Fruit fly (Drosophila melanogaster) whole organism, embryonic: ENCODE results near the gene CG18765.

Source experiments
- Atf6 ChIP-seq: fragments of 200-800 bp; sonication (Bioruptor generic); IDR thresholded peaks from 2 replicates; pipeline ENCODE4 v1.3.6; 2022; ENCODE audit warnings: missing biosample characterization, missing genetic modification characterization
- CG12942 ChIP-seq: fragments of 200-800 bp; sonication (Bioruptor generic); optimal IDR thresholded peaks from 3 replicates; lab custom pipeline; 2016; ENCODE audit warnings: missing biosample characterization, missing genetic modification characterization
- CG1529 ChIP-seq: fragments of 200-800 bp; sonication (Bioruptor generic); optimal IDR thresholded peaks from 3 replicates; lab custom pipeline; 2018; ENCODE audit warnings: missing biosample characterization, missing genetic modification characterization
- CG16815 ChIP-seq: fragments of 200-800 bp; sonication (Bioruptor generic); optimal IDR thresholded peaks from 3 replicates; lab custom pipeline; 2017; ENCODE audit warnings: missing biosample characterization, mild to moderate bottlenecking, missing genetic modification characterization
- CG2678 ChIP-seq: fragments of 200-800 bp; sonication (Bioruptor generic); optimal IDR thresholded peaks from 3 replicates; lab custom pipeline; 2019; ENCODE audit warnings: missing biosample characterization, mild to moderate bottlenecking, missing genetic modification characterization, moderate library complexity
- CG2889 ChIP-seq: fragments of 200-800 bp; sonication (Bioruptor generic); IDR thresholded peaks from 3 replicates; pipeline ENCODE4 v1.3.6; 2022; ENCODE audit warnings: missing biosample characterization, missing genetic modification characterization
- CG30403 ChIP-seq: fragments of 200-800 bp; sonication (Bioruptor generic); optimal IDR thresholded peaks from 3 replicates; lab custom pipeline; 2016; ENCODE audit warnings: missing biosample characterization, missing genetic modification characterization
- CG6272 ChIP-seq: fragments of 200-800 bp; sonication (Bioruptor generic); IDR thresholded peaks from 2 replicates; pipeline ENCODE4 v1.3.6; 2022; ENCODE audit warnings: missing biosample characterization, missing genetic modification characterization
- CG6654 ChIP-seq: fragments of 200-800 bp; sonication (Bioruptor generic); optimal IDR thresholded peaks from 2 replicates; lab custom pipeline; 2017; ENCODE audit warnings: missing biosample characterization, mild to moderate bottlenecking, missing genetic modification characterization
- CG6683 ChIP-seq: fragments of 200-800 bp; sonication (Bioruptor generic); optimal IDR thresholded peaks from 2 replicates; lab custom pipeline; 2017; ENCODE audit warnings: missing biosample characterization, mild to moderate bottlenecking, missing genetic modification characterization, missing genetic modification reagents
- CG6689 ChIP-seq: fragments of 200-800 bp; sonication (Bioruptor generic); IDR thresholded peaks from 2 replicates; pipeline ENCODE4 v1.3.6; 2022; ENCODE audit warnings: missing biosample characterization, missing genetic modification characterization
- CG8290 ChIP-seq, 3 experiments: fragments of 200-800 bp; sonication (Bioruptor generic); optimal IDR thresholded peaks; 2 replicates each; lab custom pipeline; 2016 to 2019; ENCODE audit warnings: missing biosample characterization in 3 of 3, missing genetic modification characterization in 3 of 3, mild to moderate bottlenecking in 2 of 3, moderate library complexity in 1 of 3
- CG8924 ChIP-seq: fragments of 200-800 bp; optimal IDR thresholded peaks from 3 replicates; lab custom pipeline; 2019; ENCODE audit warnings: missing biosample characterization, mild to moderate bottlenecking, missing genetic modification characterization, moderate library complexity
- D19A ChIP-seq: fragments of 200-800 bp; optimal IDR thresholded peaks from 3 replicates; lab custom pipeline; 2019; ENCODE audit warnings: missing biosample characterization, mild to moderate bottlenecking, missing genetic modification characterization, moderate library complexity
- Ets65A ChIP-seq: fragments of 200-800 bp; sonication (Bioruptor generic); peaks from one replicate; lab custom pipeline; 2016; ENCODE audit warnings: missing biosample characterization, missing genetic modification characterization
- GATAe ChIP-seq: fragments of 200-800 bp; sonication (Bioruptor generic); conservative IDR thresholded peaks from 2 replicates; pipeline ENCODE4 v1.3.6; 2022; ENCODE audit warnings: missing biosample characterization, missing genetic modification characterization
- HLH54F ChIP-seq: fragments of 200-800 bp; sonication (Bioruptor generic); optimal IDR thresholded peaks from 3 replicates; lab custom pipeline; 2016; ENCODE audit warnings: missing biosample characterization, missing genetic modification characterization
- Hey ChIP-seq: fragments of 200-800 bp; sonication (Bioruptor generic); optimal IDR thresholded peaks from 3 replicates; lab custom pipeline; 2018; ENCODE audit warnings: missing biosample characterization, mild to moderate bottlenecking, missing genetic modification characterization
- Hr51 ChIP-seq, 2 experiments: fragments of 200-800 bp; sonication (Bioruptor generic); optimal IDR thresholded peaks; 2 replicates in 1 of 2; 3 replicates in 1 of 2; lab custom pipeline; 2016 to 2018; ENCODE audit warnings: missing biosample characterization in 2 of 2, missing genetic modification characterization in 2 of 2, mild to moderate bottlenecking in 1 of 2, moderate library complexity in 1 of 2
- Mrtf ChIP-seq: fragments of 200-800 bp; sonication (Bioruptor generic); IDR thresholded peaks from 3 replicates; pipeline ENCODE4 v1.3.6; 2022; ENCODE audit warnings: missing biosample characterization, missing genetic modification characterization
- Pdp1 ChIP-seq, 2 experiments: fragments of 200-800 bp; sonication (Bioruptor generic); optimal IDR thresholded peaks; 3 replicates each; lab custom pipeline; 2016; ENCODE audit warnings: missing biosample characterization in 2 of 2, missing genetic modification characterization in 2 of 2, mild to moderate bottlenecking in 1 of 2, moderate library complexity in 1 of 2
- amos ChIP-seq: fragments of 200-800 bp; sonication (Bioruptor generic); IDR thresholded peaks from 2 replicates; pipeline ENCODE4 v1.3.6; 2022; ENCODE audit warnings: missing biosample characterization, missing genetic modification characterization; ENCODE audit not compliant: partially characterized antibody
- cas ChIP-seq: fragments of 200-800 bp; sonication (Bioruptor generic); IDR thresholded peaks from 2 replicates; pipeline ENCODE4 v1.3.6; 2022; ENCODE audit warnings: missing biosample characterization, missing genetic modification characterization
- chinmo ChIP-seq: fragments of 200-800 bp; sonication (Bioruptor generic); IDR thresholded peaks from 4 replicates; pipeline ENCODE4 v1.3.6; 2022; ENCODE audit warnings: missing biosample characterization, missing genetic modification characterization; ENCODE audit not compliant: partially characterized antibody
- cwo ChIP-seq: fragments of 200-800 bp; sonication (Bioruptor generic); optimal IDR thresholded peaks from 3 replicates; lab custom pipeline; 2017; ENCODE audit warnings: missing biosample characterization, missing genetic modification characterization, mild to moderate bottlenecking, moderate library complexity, missing genetic modification reagents
- emc ChIP-seq: fragments of 200-800 bp; sonication (Bioruptor generic); optimal IDR thresholded peaks from 2 replicates; lab custom pipeline; 2016; ENCODE audit warnings: missing biosample characterization, missing genetic modification characterization
- exex ChIP-seq: fragments of 200-800 bp; sonication (Bioruptor generic); optimal IDR thresholded peaks from 4 replicates; lab custom pipeline; 2018; ENCODE audit warnings: missing biosample characterization, mild to moderate bottlenecking, missing genetic modification characterization, moderate library complexity
- grau ChIP-seq: fragments of 200-800 bp; optimal IDR thresholded peaks from 3 replicates; lab custom pipeline; 2019; ENCODE audit warnings: missing biosample characterization, mild to moderate bottlenecking, missing genetic modification characterization, moderate library complexity
- grn ChIP-seq: fragments of 200-800 bp; sonication (Bioruptor generic); optimal IDR thresholded peaks from 3 replicates; lab custom pipeline; 2017; ENCODE audit warnings: missing biosample characterization, missing genetic modification characterization
- h ChIP-seq: fragments of >200 bp; optimal IDR thresholded peaks from 2 replicates; lab custom pipeline; 2017
- jing ChIP-seq: fragments of 200-800 bp; sonication (Bioruptor generic); optimal IDR thresholded peaks from 2 replicates; lab custom pipeline; 2018; ENCODE audit warnings: missing biosample characterization, mild to moderate bottlenecking, missing genetic modification characterization
- maf-S ChIP-seq: fragments of 200-800 bp; sonication (Bioruptor generic); optimal IDR thresholded peaks from 2 replicates; lab custom pipeline; 2016; ENCODE audit warnings: missing biosample characterization, missing genetic modification characterization
- mirr ChIP-seq: fragments of 200-800 bp; sonication (Bioruptor generic); optimal IDR thresholded peaks from 3 replicates; lab custom pipeline; 2018; ENCODE audit warnings: missing biosample characterization, mild to moderate bottlenecking, missing genetic modification characterization
- nmo ChIP-seq: fragments of 200-800 bp; sonication (Bioruptor generic); optimal IDR thresholded peaks from 2 replicates; lab custom pipeline; 2018; ENCODE audit warnings: missing biosample characterization, mild to moderate bottlenecking, missing genetic modification characterization, moderate library complexity
- ranshi ChIP-seq: fragments of 200-800 bp; sonication (Bioruptor generic); IDR thresholded peaks from 2 replicates; pipeline ENCODE4 v1.3.6; 2022; ENCODE audit warnings: missing biosample characterization, missing genetic modification characterization
- scrt ChIP-seq: fragments of 200-800 bp; sonication (Bioruptor generic); optimal IDR thresholded peaks from 2 replicates; lab custom pipeline; 2018; ENCODE audit warnings: missing biosample characterization, mild to moderate bottlenecking, missing genetic modification characterization, moderate library complexity
- slbo ChIP-seq: fragments of 200-800 bp; sonication (Bioruptor generic); IDR thresholded peaks from 2 replicates; pipeline ENCODE4 v1.3.6; 2022; ENCODE audit warnings: missing biosample characterization, missing genetic modification characterization
- stwl ChIP-seq: fragments of 200-800 bp; sonication (Bioruptor generic); optimal IDR thresholded peaks from 3 replicates; lab custom pipeline; 2018; ENCODE audit warnings: missing biosample characterization, mild to moderate bottlenecking, missing genetic modification characterization, moderate library complexity
- sug ChIP-seq: fragments of 200-800 bp; optimal IDR thresholded peaks from 2 replicates; lab custom pipeline; 2019; ENCODE audit warnings: missing biosample characterization, mild to moderate bottlenecking, missing genetic modification characterization, moderate library complexity
- tll ChIP-seq, 2 experiments: fragments of 200-800 bp in 1 of 2; fragments of >200 bp in 1 of 2; sonication (Bioruptor generic) in 1 of 2; optimal IDR thresholded peaks; 2 replicates each; lab custom pipeline; 2017 to 2019; ENCODE audit warnings: missing biosample characterization in 2 of 2, missing genetic modification characterization in 2 of 2, mild to moderate bottlenecking in 1 of 2, moderate library complexity in 1 of 2
- zfh2 ChIP-seq: fragments of 200-800 bp; sonication (Bioruptor generic); optimal IDR thresholded peaks from 2 replicates; lab custom pipeline; 2016; ENCODE audit warnings: missing biosample characterization, missing genetic modification characterization

The CG18765 gene

dm6 chr3R:11673955-11674663 is 17.5 kb downstream of the CG18765 start, which contains the start of gene CG14715 (continued):
- peak; percentile 69 for TF ChIP-seq stwl
- peak in 1 of 2 experiments; percentile 50 for TF ChIP-seq Hr51 (GFP tag; optimal IDR thresholded peaks at IDR 0.05; lab: Kevin White, UChicago)
- TF ChIP-seq CG8924 (tag; lab: Kevin White, UChicago): peak; percentile 17
- TF ChIP-seq cwo (GFP tag; lab: Kevin White, UChicago): no peak
- no peak for TF ChIP-seq CG1529 (GFP tag; lab: Kevin White, UChicago)
- TF ChIP-seq Mrtf (GFP tag; lab: Robert Waterston, UW): no peak
- TF ChIP-seq CG2678 (tag; lab: Kevin White, UChicago): peak; percentile 42
- TF ChIP-seq sug (tag; lab: Kevin White, UChicago): peak; percentile 19
- peak; percentile 21 for TF ChIP-seq grau (tag; lab: Kevin White, UChicago)
- peak; percentile 70 for TF ChIP-seq CG6689 (GFP tag; lab: Robert Waterston, UW)
- TF ChIP-seq CG16815 (GFP tag; lab: Kevin White, UChicago): no peak
- TF ChIP-seq zfh2: peak; percentile 39
- peak in 1 of 2 experiments; percentile 10 for TF ChIP-seq tll (GFP tag; optimal IDR thresholded peaks at IDR 0.05; lab: Kevin White, UChicago)
- TF ChIP-seq CG6654 (GFP tag; lab: Kevin White, UChicago): no peak
- peak; percentile 74 for TF ChIP-seq nmo (GFP tag; lab: Kevin White, UChicago)
- peak; percentile 64 for TF ChIP-seq ranshi (GFP tag; lab: Robert Waterston, UW)
- no peak for TF ChIP-seq CG6683 (GFP tag; lab: Kevin White, UChicago)
- no peak for TF ChIP-seq maf-S (GFP tag; lab: Kevin White, UChicago)
- TF ChIP-seq h (lab: Kevin White, UChicago): no peak
- TF ChIP-seq scrt (GFP tag; lab: Kevin White, UChicago): no peak
- TF ChIP-seq amos (GFP tag; lab: Robert Waterston, UW): no peak; the same call in 1 of the 2 replicates
- TF ChIP-seq CG12942 (GFP tag; lab: Kevin White, UChicago): peak; percentile 25
- peak; percentile 34; the same call in 1 of the 2 replicates for TF ChIP-seq Atf6 (GFP tag; lab: Robert Waterston, UW)
- TF ChIP-seq CG30403: peak; percentile 72
- peak; percentile 46 for TF ChIP-seq CG8290 (GFP tag; optimal IDR thresholded peaks at IDR 0.05; lab: Kevin White, UChicago)
- TF ChIP-seq CG8290 (tag; optimal IDR thresholded peaks at IDR 0.05; lab: Kevin White, UChicago): no peak

dm6 chr3R:11671784-11672183 is 19.8 kb downstream of the CG18765 start:
- TF ChIP-seq CG6272 (GFP tag; lab: Robert Waterston, UW) (no peak), jing (GFP tag; lab: Kevin White, UChicago) (no peak), emc (GFP tag; lab: Kevin White, UChicago) (peak; percentile 5), Ets65A (GFP tag; lab: Kevin White, UChicago) (peak; percentile 83), D19A (tag; lab: Kevin White, UChicago) (peak; percentile 79), slbo (0 out of 2 replicates have a peak, but pooled peaks have one; percentile 5), chinmo (GFP tag; lab: Robert Waterston, UW) (no peak)

DNA sequence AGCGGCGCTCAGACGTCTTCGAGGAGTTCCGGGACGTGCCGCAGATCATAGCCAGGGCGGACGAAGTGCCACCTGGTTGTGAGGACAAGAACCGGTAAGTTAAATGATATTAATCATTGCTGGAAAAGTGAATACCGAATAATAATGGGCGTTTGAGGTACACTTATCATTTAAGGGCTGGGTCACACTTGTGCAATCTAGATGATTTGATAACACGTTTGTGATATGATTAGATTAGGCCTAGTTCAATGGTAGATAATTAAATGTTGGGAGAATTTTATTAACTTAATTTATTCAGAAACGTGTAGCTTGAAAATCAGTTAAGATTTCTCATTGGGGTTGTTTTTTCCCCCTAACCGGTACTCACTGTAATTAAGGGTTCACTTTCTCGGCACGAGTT is 20.7 kb downstream of the CG18765 start:
- TF ChIP-seq Pdp1 (GFP tag; optimal IDR thresholded peaks at IDR 0.05; lab: Kevin White, UChicago) (peak in 1 of 2 experiments; percentile 20), HLH54F (GFP tag; lab: Kevin White, UChicago) (no peak), grn (GFP tag; lab: Kevin White, UChicago) (peak; percentile 75), mirr (GFP tag; lab: Kevin White, UChicago) (peak; percentile 63), GATAe (GFP tag; lab: Robert Waterston, UW) (0 out of 2 replicates have a peak, but pooled peaks have one; percentile 26), chinmo (GFP tag; lab: Robert Waterston, UW) (0 out of 4 replicates have a peak, but pooled peaks have one; percentile 27), cas (GFP tag; lab: Robert Waterston, UW) (no peak), Hey (tag; lab: Kevin White, UChicago) (peak; percentile 49), CG2889 (GFP tag; lab: Robert Waterston, UW) (no peak), exex (tag; lab: Kevin White, UChicago) (peak; percentile 79)
